Worm (Caenorhabditis elegans): ENCODE measurements around the gene nlp-46.
A peak's percentile ranks its signal among the peaks of the same experiment; 100 is the strongest.

ce11 chrV:12478990-12479389 lies 27.1 kb downstream of the nlp-46 start:
- TF ChIP-seq ama-1 (optimal IDR thresholded peaks at IDR 0.05) (no peak), aly-2 (tag; optimal IDR thresholded peaks at IDR 0.05) (no peak), unc-55 (GFP tag; optimal IDR thresholded peaks at IDR 0.05) (no peak), R02D3.7 (tag; optimal IDR thresholded peaks at IDR 0.05) (no peak), nhr-12 (tag; optimal IDR thresholded peaks at IDR 0.05) (no peak), snpc-4 (tag; optimal IDR thresholded peaks at IDR 0.05) (no peak), nhr-77 (tag; optimal IDR thresholded peaks at IDR 0.05) (no peak), nhr-11 (tag; optimal IDR thresholded peaks at IDR 0.05) (no peak), ceh-82 (tag; optimal IDR thresholded peaks at IDR 0.05) (no peak), lin-39 (tag; optimal IDR thresholded peaks at IDR 0.05) (no peak), nhr-237 (tag; optimal IDR thresholded peaks at IDR 0.05) (no peak), unc-39 (tag; optimal IDR thresholded peaks at IDR 0.05) (no peak), ZK546.5 (tag; optimal IDR thresholded peaks at IDR 0.05) (no peak), lsy-2 (tag; optimal IDR thresholded peaks at IDR 0.05) (peak in 1 of 2 experiments; percentile 28)

All from whole organism, L2 larva.